Worm (Caenorhabditis elegans) whole organism, L1 larva: ENCODE data around the gene R166.2.

ENCODE experiments used
- C04F5.9 ChIP-seq: sonication (generic microtip); optimal IDR thresholded peaks from 2 replicates; lab custom pipeline; 2016; ENCODE audit warnings: missing genetic modification characterization, missing compliant biosample characterization
- C34B4.2 ChIP-seq: sonication (generic microtip); optimal IDR thresholded peaks from 2 replicates; lab custom pipeline; 2017; ENCODE audit warnings: mild to moderate bottlenecking, missing genetic modification characterization, missing compliant biosample characterization
- F16B12.6 ChIP-seq: fragments of 150-350 bp; optimal IDR thresholded peaks from 2 replicates; lab custom pipeline; 2014; ENCODE audit warnings: missing biosample characterization, missing genetic modification characterization
- Y116A8C.19 ChIP-seq: sonication (generic microtip); optimal IDR thresholded peaks from 2 replicates; lab custom pipeline; 2016; ENCODE audit warnings: missing compliant biosample characterization, missing genetic modification characterization, borderline replicate concordance
- aha-1 ChIP-seq: fragments of 150-350 bp; optimal IDR thresholded peaks from 2 replicates; lab custom pipeline; 2014; ENCODE audit warnings: missing biosample characterization, missing genetic modification characterization
- ama-1 ChIP-seq: fragments of 150-350 bp; optimal IDR thresholded peaks from 2 replicates; lab custom pipeline; 2014
- blmp-1 ChIP-seq: fragments of 150-350 bp; optimal IDR thresholded peaks from 2 replicates; lab custom pipeline; 2014; ENCODE audit warnings: missing biosample characterization, missing genetic modification characterization
- ceh-82 ChIP-seq, 3 experiments: fragments of 150-350 bp in 1 of 3; sonication (generic microtip) in 2 of 3; optimal IDR thresholded peaks; 2 replicates each; lab custom pipeline; 2014 to 2017; ENCODE audit warnings: missing biosample characterization in 3 of 3, missing genetic modification characterization in 3 of 3
- ceh-88 ChIP-seq: fragments of 200-800 bp; sonication (Bioruptor generic); IDR thresholded peaks from 2 replicates; pipeline ENCODE4 v1.3.6; 2022; ENCODE audit warnings: missing genetic modification characterization, missing compliant biosample characterization
- ceh-90 ChIP-seq: sonication (generic microtip); optimal IDR thresholded peaks from 2 replicates; lab custom pipeline; 2016; ENCODE audit warnings: missing genetic modification characterization, missing compliant biosample characterization
- dsc-1 ChIP-seq: sonication (generic microtip); optimal IDR thresholded peaks from 2 replicates; lab custom pipeline; 2016; ENCODE audit warnings: mild to moderate bottlenecking, missing genetic modification characterization, missing compliant biosample characterization
- egl-27 ChIP-seq, 2 experiments: fragments of 150-350 bp in 1 of 2; sonication (generic microtip); optimal IDR thresholded peaks; 3 replicates each; lab custom pipeline; 2017 to 2018; ENCODE audit warnings: missing biosample characterization in 2 of 2, missing genetic modification characterization in 2 of 2, missing genetic modification reagents in 2 of 2
- elt-2 ChIP-seq: sonication (generic microtip); optimal IDR thresholded peaks from 2 replicates; lab custom pipeline; 2016; ENCODE audit warnings: missing genetic modification characterization, mild to moderate bottlenecking, inconsistent platforms, missing compliant biosample characterization, missing genetic modification reagents
- elt-3 ChIP-seq, 6 experiments: fragments of 150-350 bp in 1 of 6; sonication (generic microtip); optimal IDR thresholded peaks; 2 replicates each; lab custom pipeline; 2017 to 2018; ENCODE audit warnings: missing biosample characterization in 6 of 6, missing genetic modification characterization in 6 of 6, inconsistent platforms in 1 of 6
- fkh-10 ChIP-seq: sonication (generic microtip); optimal IDR thresholded peaks from 2 replicates; lab custom pipeline; 2017; ENCODE audit warnings: missing biosample characterization, missing genetic modification reagents, missing genetic modification characterization
- fkh-4 ChIP-seq: sonication (generic microtip); optimal IDR thresholded peaks from 2 replicates; lab custom pipeline; 2016; ENCODE audit warnings: missing compliant biosample characterization, missing genetic modification characterization, borderline replicate concordance
- grh-1 ChIP-seq: fragments of 200-800 bp; sonication (Bioruptor generic); IDR thresholded peaks from 2 replicates; pipeline ENCODE4 v1.3.6; 2022; ENCODE audit warnings: missing genetic modification reagents, missing genetic modification characterization, missing compliant biosample characterization
- hlh-17 ChIP-seq: fragments of 200-800 bp; sonication (Bioruptor generic); optimal IDR thresholded peaks from 2 replicates; lab custom pipeline; 2018; ENCODE audit warnings: missing genetic modification characterization, mild to moderate bottlenecking, missing compliant biosample characterization, moderate library complexity, borderline replicate concordance
- hlh-4 ChIP-seq: sonication (generic microtip); optimal IDR thresholded peaks from 2 replicates; lab custom pipeline; 2016; ENCODE audit warnings: mild to moderate bottlenecking, missing genetic modification characterization, missing compliant biosample characterization
- hpl-2 ChIP-seq: fragments of 150-350 bp; optimal IDR thresholded peaks from 2 replicates; lab custom pipeline; 2014; ENCODE audit warnings: missing biosample characterization, missing genetic modification reagents, missing genetic modification characterization
- lin-15B ChIP-seq: fragments of 150-350 bp; sonication (generic microtip); optimal IDR thresholded peaks from 3 replicates; lab custom pipeline; 2014; ENCODE audit warnings: missing biosample characterization, missing genetic modification characterization
- lsy-2 ChIP-seq, 2 experiments: fragments of 150-350 bp; optimal IDR thresholded peaks; 2 replicates each; lab custom pipeline; 2014; ENCODE audit warnings: missing biosample characterization in 2 of 2, missing genetic modification characterization in 2 of 2
- mab-9 ChIP-seq: fragments of 200-800 bp; sonication (Bioruptor generic); IDR thresholded peaks from 2 replicates; pipeline ENCODE4 v1.3.6; 2022; ENCODE audit warnings: missing genetic modification reagents, missing genetic modification characterization, missing compliant biosample characterization
- mef-2 ChIP-seq: fragments of 150-350 bp; optimal IDR thresholded peaks from 2 replicates; lab custom pipeline; 2014; ENCODE audit warnings: missing biosample characterization, missing genetic modification characterization
- nhr-11 ChIP-seq: fragments of 150-350 bp; optimal IDR thresholded peaks from 2 replicates; lab custom pipeline; 2014; ENCODE audit warnings: missing biosample characterization, missing genetic modification characterization
- nhr-12 ChIP-seq: sonication (generic microtip); optimal IDR thresholded peaks from 2 replicates; lab custom pipeline; 2017; ENCODE audit warnings: missing biosample characterization, missing genetic modification characterization
- nhr-237 ChIP-seq: fragments of 150-350 bp; optimal IDR thresholded peaks from 2 replicates; lab custom pipeline; 2014; ENCODE audit warnings: missing biosample characterization, missing genetic modification characterization
- nhr-47 ChIP-seq: sonication (generic microtip); optimal IDR thresholded peaks from 2 replicates; lab custom pipeline; 2016; ENCODE audit warnings: mild to moderate bottlenecking, missing genetic modification characterization, moderate library complexity, missing compliant biosample characterization
- nhr-71 ChIP-seq: sonication (generic microtip); optimal IDR thresholded peaks from 2 replicates; lab custom pipeline; 2016; ENCODE audit warnings: mild to moderate bottlenecking, missing genetic modification characterization, moderate library complexity, missing compliant biosample characterization
- nhr-76 ChIP-seq: sonication (generic microtip); optimal IDR thresholded peaks from 2 replicates; lab custom pipeline; 2017; ENCODE audit warnings: missing biosample characterization, missing genetic modification characterization
- nhr-77 ChIP-seq: fragments of 150-350 bp; optimal IDR thresholded peaks from 2 replicates; lab custom pipeline; 2014; ENCODE audit warnings: missing biosample characterization, missing genetic modification characterization
- nhr-85 ChIP-seq: sonication (generic microtip); peaks from one replicate; lab custom pipeline; 2016; ENCODE audit warnings: missing genetic modification characterization, inconsistent platforms, missing compliant biosample characterization
- pag-3 ChIP-seq: sonication (generic microtip); optimal IDR thresholded peaks from 2 replicates; lab custom pipeline; 2017; ENCODE audit warnings: missing genetic modification characterization, mild to moderate bottlenecking, missing compliant biosample characterization, antibody characterized with exemption, borderline replicate concordance; ENCODE audit not compliant: insufficient read depth
- rnt-1 ChIP-seq: sonication (generic microtip); optimal IDR thresholded peaks from 2 replicates; lab custom pipeline; 2016; ENCODE audit warnings: mild to moderate bottlenecking, missing genetic modification characterization, moderate library complexity, missing compliant biosample characterization
- snu-23 ChIP-seq: sonication (generic microtip); optimal IDR thresholded peaks from 2 replicates; lab custom pipeline; 2016; ENCODE audit warnings: missing genetic modification characterization, missing compliant biosample characterization
- sup-37 ChIP-seq: fragments of 200-800 bp; sonication (Bioruptor generic); optimal IDR thresholded peaks from 2 replicates; lab custom pipeline; 2018; ENCODE audit warnings: mild to moderate bottlenecking, missing genetic modification characterization, missing compliant biosample characterization
- tbx-2 ChIP-seq: sonication (generic microtip); optimal IDR thresholded peaks from 2 replicates; lab custom pipeline; 2016; ENCODE audit warnings: missing genetic modification characterization, missing compliant biosample characterization
- tlp-1 ChIP-seq: fragments of 150-350 bp; optimal IDR thresholded peaks from 2 replicates; lab custom pipeline; 2014; ENCODE audit warnings: missing biosample characterization, missing genetic modification characterization
- unc-130 ChIP-seq: fragments of 150-350 bp; optimal IDR thresholded peaks from 2 replicates; lab custom pipeline; 2017; ENCODE audit warnings: missing biosample characterization, missing genetic modification characterization, inconsistent platforms
- unc-86 ChIP-seq: sonication (generic microtip); optimal IDR thresholded peaks from 2 replicates; lab custom pipeline; 2016; ENCODE audit warnings: missing genetic modification characterization, missing compliant biosample characterization
- unc-98 ChIP-seq: fragments of 200-800 bp; sonication (Bioruptor generic); IDR thresholded peaks from 2 replicates; pipeline ENCODE4 v1.3.6; 2022; ENCODE audit warnings: missing genetic modification characterization, missing compliant biosample characterization
- xbp-1 ChIP-seq: sonication (generic microtip); optimal IDR thresholded peaks from 2 replicates; lab custom pipeline; 2016; ENCODE audit warnings: missing genetic modification characterization, missing compliant biosample characterization
- zag-1 ChIP-seq: fragments of 150-350 bp; optimal IDR thresholded peaks from 2 replicates; lab custom pipeline; 2014; ENCODE audit warnings: missing biosample characterization, missing genetic modification characterization
- zip-4 ChIP-seq: fragments of 200-800 bp; sonication (Bioruptor generic); optimal IDR thresholded peaks from 2 replicates; lab custom pipeline; 2018; ENCODE audit warnings: mild to moderate bottlenecking, missing genetic modification characterization, moderate library complexity, missing compliant biosample characterization
- ztf-11 ChIP-seq, 2 experiments: sonication (generic microtip); optimal IDR thresholded peaks; 2 replicates each; lab custom pipeline; 2016 to 2017; ENCODE audit warnings: missing genetic modification characterization in 2 of 2, missing biosample characterization in 1 of 2, missing compliant biosample characterization in 1 of 2

The R166.2 gene

ce11 chrII:10502491-10503063 lies 34.9 kb downstream of the R166.2 start, which contains the start of gene myrf-1 (continued):
- TF ChIP-seq nhr-47 (tag; lab: Kevin White, UChicago): peak; percentile 85
- peak; percentile 10 for TF ChIP-seq mef-2 (tag; lab: Kevin White, UChicago)
- TF ChIP-seq nhr-76 (tag; lab: Kevin White, UChicago): no peak
- TF ChIP-seq ceh-90: no peak
- peak in 1 of 2 experiments; percentile 75 for TF ChIP-seq ztf-11 (tag; optimal IDR thresholded peaks at IDR 0.05; lab: Kevin White, UChicago)
- peak; percentile 53; the same call in 1 of the 2 replicates for TF ChIP-seq mab-9
- TF ChIP-seq nhr-71 (tag; lab: Kevin White, UChicago): peak; percentile 91
- TF ChIP-seq snu-23 (GFP tag; lab: Kevin White, UChicago): peak; percentile 88
- peak; percentile 85 for TF ChIP-seq tbx-2
- TF ChIP-seq blmp-1 (tag; lab: Kevin White, UChicago): peak; percentile 73
- no peak for TF ChIP-seq C34B4.2 (tag; lab: Kevin White, UChicago)
- TF ChIP-seq unc-98 (GFP tag; lab: Robert Waterston, UW): no peak
- peak; percentile 77 for TF ChIP-seq dsc-1 (tag; lab: Kevin White, UChicago)
- peak; percentile 82 for TF ChIP-seq rnt-1 (tag; lab: Kevin White, UChicago)
- no peak for TF ChIP-seq tlp-1 (tag; lab: Kevin White, UChicago)
- no peak for TF ChIP-seq hpl-2 (GFP tag; lab: Kevin White, UChicago)
- peak; percentile 70 for TF ChIP-seq unc-130 (tag; lab: Kevin White, UChicago)
- TF ChIP-seq elt-2 (tag; lab: Kevin White, UChicago): peak; percentile 66
- no peak for TF ChIP-seq Y116A8C.19 (tag; lab: Kevin White, UChicago)
- peak; percentile 36 for TF ChIP-seq zip-4 (GFP tag; lab: Kevin White, UChicago)
- TF ChIP-seq aha-1 (tag; lab: Kevin White, UChicago): peak; percentile 21
- TF ChIP-seq nhr-85 (tag; lab: Kevin White, UChicago): peak; percentile 99
- no peak for TF ChIP-seq hlh-4 (tag; lab: Kevin White, UChicago)
- peak; percentile 73 for TF ChIP-seq unc-86 (tag; lab: Kevin White, UChicago)
- TF ChIP-seq nhr-237: peak; percentile 51
- peak; percentile 75 for TF ChIP-seq nhr-77 (tag; lab: Kevin White, UChicago)
- TF ChIP-seq F16B12.6 (tag; lab: Kevin White, UChicago): peak; percentile 13
- TF ChIP-seq lin-15B (tag; lab: Kevin White, UChicago): peak; percentile 15
- no peak for TF ChIP-seq ceh-88 (GFP tag; lab: Robert Waterston, UW)
- TF ChIP-seq grh-1: peak; percentile 64
- no peak for TF ChIP-seq fkh-4 (tag; lab: Kevin White, UChicago)
- no peak for TF ChIP-seq ama-1 (lab: Kevin White, UChicago)
- no peak for TF ChIP-seq nhr-12 (tag; lab: Kevin White, UChicago)
- TF ChIP-seq elt-3 (tag; optimal IDR thresholded peaks at IDR 0.05; lab: Kevin White, UChicago): peak in 1 of 6 experiments; percentile 9
- TF ChIP-seq zag-1 (tag; lab: Kevin White, UChicago): no peak
- TF ChIP-seq xbp-1: peak; percentile 70
- TF ChIP-seq lsy-2 (tag; optimal IDR thresholded peaks at IDR 0.05; lab: Kevin White, UChicago): peak; percentile 68 to 76
- TF ChIP-seq fkh-10: peak; percentile 66
- TF ChIP-seq nhr-11 (tag; lab: Kevin White, UChicago): peak; percentile 84
- peak; percentile 72 for TF ChIP-seq pag-3
- TF ChIP-seq egl-27 (tag; optimal IDR thresholded peaks at IDR 0.05; lab: Kevin White, UChicago): peak; percentile 32 to 41
- no peak for TF ChIP-seq hlh-17 (GFP tag; lab: Kevin White, UChicago)
- TF ChIP-seq sup-37 (GFP tag; lab: Kevin White, UChicago): no peak
- TF ChIP-seq C04F5.9 (tag; lab: Kevin White, UChicago): no peak
- TF ChIP-seq ceh-82 (tag; optimal IDR thresholded peaks at IDR 0.05; lab: Kevin White, UChicago): peak; percentile 49 to 91 (median 53)
